Fruit fly (Drosophila melanogaster) whole organism, embryonic: ENCODE data around the gene TwdlV.

ENCODE experiments used
- Ada2b ChIP-seq: fragments of 200-800 bp; sonication (Bioruptor generic); IDR thresholded peaks from 2 replicates; pipeline ENCODE4 v1.3.6; 2022; ENCODE audit warnings: missing biosample characterization, missing genetic modification characterization
- Antp ChIP-seq: fragments of 200-800 bp; sonication (Bioruptor generic); optimal IDR thresholded peaks from 3 replicates; lab custom pipeline; 2016; ENCODE audit warnings: missing biosample characterization, missing genetic modification characterization
- BEAF-32 ChIP-seq: fragments of 200-800 bp; sonication (Bioruptor generic); optimal IDR thresholded peaks from 3 replicates; lab custom pipeline; 2017; ENCODE audit warnings: missing biosample characterization, missing genetic modification characterization, mild to moderate bottlenecking, moderate library complexity, missing genetic modification reagents
- CG15514 ChIP-seq: fragments of 200-800 bp; sonication (Bioruptor generic); optimal IDR thresholded peaks from 3 replicates; lab custom pipeline; 2017; ENCODE audit warnings: missing biosample characterization, missing genetic modification characterization, mild to moderate bottlenecking, moderate library complexity, missing genetic modification reagents
- CG16815 ChIP-seq: fragments of 200-800 bp; sonication (Bioruptor generic); optimal IDR thresholded peaks from 3 replicates; lab custom pipeline; 2017; ENCODE audit warnings: missing biosample characterization, mild to moderate bottlenecking, missing genetic modification characterization
- CG17912 ChIP-seq: fragments of 200-800 bp; sonication (Bioruptor generic); optimal IDR thresholded peaks from 2 replicates; lab custom pipeline; 2018; ENCODE audit warnings: missing biosample characterization, mild to moderate bottlenecking, missing genetic modification characterization
- CG18599 ChIP-seq: fragments of 200-800 bp; sonication (Bioruptor generic); optimal IDR thresholded peaks from 3 replicates; lab custom pipeline; 2017; ENCODE audit warnings: missing biosample characterization, missing genetic modification characterization, mild to moderate bottlenecking, moderate library complexity, missing genetic modification reagents
- CG18619 ChIP-seq: fragments of 200-800 bp; sonication (Bioruptor generic); optimal IDR thresholded peaks from 3 replicates; lab custom pipeline; 2017; ENCODE audit warnings: missing biosample characterization, mild to moderate bottlenecking, missing genetic modification characterization
- CG2199 ChIP-seq: fragments of 200-800 bp; sonication (Bioruptor generic); IDR thresholded peaks from 3 replicates; pipeline ENCODE4 v1.3.6; 2022; ENCODE audit warnings: missing biosample characterization, missing genetic modification characterization
- CG3838 ChIP-seq: fragments of 200-800 bp; sonication (Bioruptor generic); optimal IDR thresholded peaks from 3 replicates; lab custom pipeline; 2016; ENCODE audit warnings: missing biosample characterization, missing genetic modification characterization
- CG4424 ChIP-seq: fragments of 200-800 bp; sonication (Bioruptor generic); optimal IDR thresholded peaks from 3 replicates; lab custom pipeline; 2016; ENCODE audit warnings: missing biosample characterization, missing genetic modification characterization
- CG4820 ChIP-seq: fragments of 200-800 bp; sonication (Bioruptor generic); optimal IDR thresholded peaks from 3 replicates; lab custom pipeline; 2016; ENCODE audit warnings: missing biosample characterization, missing genetic modification characterization
- CG7357 ChIP-seq: fragments of 200-800 bp; sonication (Bioruptor generic); IDR thresholded peaks from 3 replicates; pipeline ENCODE4 v1.3.6; 2022; ENCODE audit warnings: missing biosample characterization, missing genetic modification characterization
- CoRest ChIP-seq: fragments of 200-800 bp; sonication (Bioruptor generic); optimal IDR thresholded peaks from 3 replicates; lab custom pipeline; 2018; ENCODE audit warnings: missing biosample characterization, mild to moderate bottlenecking, missing genetic modification characterization, moderate library complexity
- Dll ChIP-seq: fragments of 200-800 bp; sonication (Bioruptor generic); IDR thresholded peaks from 4 replicates; pipeline ENCODE4 v1.3.6; 2022; ENCODE audit warnings: missing biosample characterization, missing genetic modification characterization; ENCODE audit not compliant: partially characterized antibody
- Doc3 ChIP-seq: fragments of 200-800 bp; sonication (Bioruptor generic); IDR thresholded peaks from 3 replicates; pipeline ENCODE4 v1.3.6; 2022; ENCODE audit warnings: missing biosample characterization, missing genetic modification characterization; ENCODE audit not compliant: partially characterized antibody
- Opbp ChIP-seq: fragments of 200-800 bp; sonication (Bioruptor generic); IDR thresholded peaks from 3 replicates; pipeline ENCODE4 v1.3.6; 2022; ENCODE audit warnings: missing biosample characterization, missing genetic modification characterization; ENCODE audit not compliant: partially characterized antibody
- PHDP ChIP-seq: fragments of 200-800 bp; sonication (Bioruptor generic); optimal IDR thresholded peaks from 3 replicates; lab custom pipeline; 2018; ENCODE audit warnings: missing biosample characterization, mild to moderate bottlenecking, missing genetic modification characterization, moderate library complexity
- Poxn ChIP-seq: fragments of 200-800 bp; sonication (Bioruptor generic); IDR thresholded peaks from 2 replicates; pipeline ENCODE4 v1.3.6; 2022; ENCODE audit warnings: missing biosample characterization, missing genetic modification characterization
- Rfx ChIP-seq: fragments of 200-800 bp; sonication (Bioruptor generic); IDR thresholded peaks from 2 replicates; pipeline ENCODE4 v1.3.6; 2022; ENCODE audit warnings: missing biosample characterization, missing genetic modification characterization
- YL-1 ChIP-seq: fragments of 200-800 bp; sonication (Bioruptor generic); optimal IDR thresholded peaks from 3 replicates; lab custom pipeline; 2017; ENCODE audit warnings: missing biosample characterization, mild to moderate bottlenecking, missing genetic modification characterization
- ac ChIP-seq: fragments of 200-800 bp; sonication (Bioruptor generic); optimal IDR thresholded peaks from 3 replicates; lab custom pipeline; 2017; ENCODE audit warnings: missing biosample characterization, mild to moderate bottlenecking, missing genetic modification characterization
- ato ChIP-seq: fragments of 200-800 bp; sonication (Bioruptor generic); IDR thresholded peaks from 2 replicates; pipeline ENCODE4 v1.3.6; 2022; ENCODE audit warnings: missing biosample characterization, missing genetic modification characterization; ENCODE audit not compliant: partially characterized antibody
- bab2 ChIP-seq: fragments of 200-800 bp; sonication (Bioruptor generic); optimal IDR thresholded peaks from 2 replicates; lab custom pipeline; 2016; ENCODE audit warnings: missing biosample characterization, missing genetic modification characterization
- bigmax ChIP-seq: fragments of 200-800 bp; sonication (Bioruptor generic); optimal IDR thresholded peaks from 2 replicates; lab custom pipeline; 2018; ENCODE audit warnings: missing biosample characterization, mild to moderate bottlenecking, missing genetic modification characterization
- btn ChIP-seq: fragments of 200-800 bp; sonication (Bioruptor generic); optimal IDR thresholded peaks from 2 replicates; lab custom pipeline; 2016; ENCODE audit warnings: missing biosample characterization, missing genetic modification characterization
- dm ChIP-seq: fragments of 200-800 bp; sonication (Bioruptor generic); optimal IDR thresholded peaks from 3 replicates; lab custom pipeline; 2016; ENCODE audit warnings: missing biosample characterization, missing genetic modification characterization
- dysf ChIP-seq: fragments of 200-800 bp; sonication (Bioruptor generic); IDR thresholded peaks from 3 replicates; pipeline ENCODE4 v1.3.6; 2022; ENCODE audit warnings: missing biosample characterization, missing genetic modification characterization
- ems ChIP-seq: fragments of 200-800 bp; sonication (Bioruptor generic); optimal IDR thresholded peaks from 3 replicates; lab custom pipeline; 2016; ENCODE audit warnings: missing biosample characterization, missing genetic modification characterization
- fd102C ChIP-seq: fragments of 200-800 bp; sonication (Bioruptor generic); optimal IDR thresholded peaks from 2 replicates; lab custom pipeline; 2018; ENCODE audit warnings: missing biosample characterization, mild to moderate bottlenecking, missing genetic modification characterization, moderate library complexity
- gce ChIP-seq: fragments of 200-800 bp; sonication (Bioruptor generic); IDR thresholded peaks from 3 replicates; pipeline ENCODE4 v1.3.6; 2022; ENCODE audit warnings: missing biosample characterization, missing genetic modification characterization
- grau ChIP-seq: fragments of 200-800 bp; optimal IDR thresholded peaks from 3 replicates; lab custom pipeline; 2019; ENCODE audit warnings: missing biosample characterization, mild to moderate bottlenecking, missing genetic modification characterization, moderate library complexity
- hth ChIP-seq: fragments of >200 bp; optimal IDR thresholded peaks from 2 replicates; lab custom pipeline; 2017; ENCODE audit warnings: inconsistent platforms
- jing ChIP-seq: fragments of 200-800 bp; sonication (Bioruptor generic); optimal IDR thresholded peaks from 2 replicates; lab custom pipeline; 2018; ENCODE audit warnings: missing biosample characterization, mild to moderate bottlenecking, missing genetic modification characterization
- kah ChIP-seq: fragments of 200-800 bp; sonication (Bioruptor generic); optimal IDR thresholded peaks from 2 replicates; lab custom pipeline; 2018; ENCODE audit warnings: missing biosample characterization, mild to moderate bottlenecking, missing genetic modification characterization
- knrl ChIP-seq: fragments of 200-800 bp; sonication (Bioruptor generic); IDR thresholded peaks from 3 replicates; pipeline ENCODE4 v1.3.6; 2022; ENCODE audit warnings: missing biosample characterization, missing genetic modification characterization; ENCODE audit not compliant: partially characterized antibody
- lmd ChIP-seq: fragments of 200-800 bp; sonication (Bioruptor generic); IDR thresholded peaks from 2 replicates; pipeline ENCODE4 v1.3.6; 2022; ENCODE audit warnings: missing biosample characterization, missing genetic modification characterization
- lov ChIP-seq, 2 experiments: fragments of 200-800 bp in 1 of 2; fragments of >200 bp in 1 of 2; sonication (Bioruptor generic) in 1 of 2; IDR thresholded peaks in 1 of 2; optimal IDR thresholded peaks in 1 of 2; 2 replicates in 1 of 2; 3 replicates in 1 of 2; pipeline versions ENCODE4 v1.3.6 to Lab custom; 2017 to 2022; ENCODE audit warnings: missing biosample characterization in 1 of 2, missing genetic modification characterization in 1 of 2
- mam ChIP-seq: fragments of 200-800 bp; sonication (Bioruptor generic); optimal IDR thresholded peaks from 3 replicates; lab custom pipeline; 2016; ENCODE audit warnings: missing biosample characterization, missing genetic modification characterization
- nmo ChIP-seq: fragments of 200-800 bp; sonication (Bioruptor generic); optimal IDR thresholded peaks from 2 replicates; lab custom pipeline; 2018; ENCODE audit warnings: missing biosample characterization, mild to moderate bottlenecking, missing genetic modification characterization, moderate library complexity
- phol ChIP-seq: fragments of 200-800 bp; sonication (Bioruptor generic); optimal IDR thresholded peaks from 3 replicates; lab custom pipeline; 2018; ENCODE audit warnings: missing biosample characterization, mild to moderate bottlenecking, missing genetic modification characterization, moderate library complexity
- repo ChIP-seq: fragments of 200-800 bp; sonication (Bioruptor generic); optimal IDR thresholded peaks from 2 replicates; lab custom pipeline; 2016; ENCODE audit warnings: missing biosample characterization, missing genetic modification characterization
- sens-2 ChIP-seq: fragments of 200-800 bp; sonication (Bioruptor generic); IDR thresholded peaks from 2 replicates; pipeline ENCODE4 v1.3.6; 2022; ENCODE audit warnings: missing biosample characterization, missing genetic modification characterization
- slbo ChIP-seq: fragments of 200-800 bp; sonication (Bioruptor generic); IDR thresholded peaks from 2 replicates; pipeline ENCODE4 v1.3.6; 2022; ENCODE audit warnings: missing biosample characterization, missing genetic modification characterization
- sob ChIP-seq: fragments of 200-800 bp; sonication (Bioruptor generic); IDR thresholded peaks from 2 replicates; pipeline ENCODE4 v1.3.6; 2022; ENCODE audit warnings: missing biosample characterization, missing genetic modification characterization
- ssp ChIP-seq: fragments of 200-800 bp; sonication (Bioruptor generic); IDR thresholded peaks from 2 replicates; pipeline ENCODE4 v1.3.6; 2022; ENCODE audit warnings: missing biosample characterization, missing genetic modification characterization
- ttk ChIP-seq: fragments of 200-800 bp; sonication (Bioruptor generic); IDR thresholded peaks from 2 replicates; pipeline ENCODE4 v2.1.2; 2022; ENCODE audit warnings: missing biosample characterization, missing genetic modification characterization
- unpg ChIP-seq: fragments of 200-800 bp; sonication (Bioruptor generic); optimal IDR thresholded peaks from 3 replicates; lab custom pipeline; 2018; ENCODE audit warnings: missing biosample characterization, mild to moderate bottlenecking, missing genetic modification characterization, moderate library complexity

TwdlV gene

dm6 chr3R:4232139-4233017, 22.1 kb upstream of the TwdlV start, which contains the start of gene CG14641 (continued):
- TF ChIP-seq bab2, result no peak
- TF ChIP-seq ato, result 0 out of 2 replicates have a peak, but pooled peaks have one; percentile 56
- peak; percentile 1 for TF ChIP-seq grau (tag; lab: Kevin White, UChicago)
- TF ChIP-seq PHDP (tag; lab: Kevin White, UChicago), result no peak
- TF ChIP-seq gce, result no peak
- no peak for TF ChIP-seq ems
- no peak for TF ChIP-seq hth (lab: Kevin White, UChicago)
- peak; percentile 27; the same call in 1 of the 2 replicates for TF ChIP-seq slbo (GFP tag; lab: Robert Waterston, UW)
- peak; percentile 42 for TF ChIP-seq CoRest (tag; lab: Kevin White, UChicago)
- TF ChIP-seq nmo (GFP tag; lab: Kevin White, UChicago), result peak; percentile 27
- 0 out of 3 replicates have a peak, but pooled peaks have one; percentile 24 for TF ChIP-seq CG2199 (GFP tag; lab: Robert Waterston, UW)
- 0 out of 3 replicates have a peak, but pooled peaks have one; percentile 36 for TF ChIP-seq Doc3 (GFP tag; lab: Robert Waterston, UW)
- peak; percentile 48; the same call in 3 of the 4 replicates for TF ChIP-seq Dll (GFP tag; lab: Robert Waterston, UW)
- TF ChIP-seq btn, result no peak
- TF ChIP-seq Rfx (GFP tag; lab: Robert Waterston, UW), result peak; percentile 23; the same call in 1 of the 2 replicates
- peak; percentile 97 for TF ChIP-seq ssp
- no peak for TF ChIP-seq unpg (GFP tag; lab: Kevin White, UChicago)
- TF ChIP-seq ttk (GFP tag; lab: Robert Waterston, UW), result no peak
- no peak for TF ChIP-seq fd102C (GFP tag; lab: Kevin White, UChicago)
- no peak for TF ChIP-seq CG17912 (GFP tag; lab: Kevin White, UChicago)
- TF ChIP-seq bigmax (GFP tag; lab: Kevin White, UChicago), result no peak
- no peak for TF ChIP-seq ac (GFP tag; lab: Kevin White, UChicago)
- no peak for TF ChIP-seq phol
- TF ChIP-seq Ada2b, result no peak
- TF ChIP-seq BEAF-32, result peak; percentile 66
- TF ChIP-seq CG7357, result peak; percentile 90
- no peak for TF ChIP-seq CG3838 (GFP tag; lab: Kevin White, UChicago)
- TF ChIP-seq sens-2 (GFP tag; lab: Robert Waterston, UW), result no peak
- no peak for TF ChIP-seq kah (GFP tag; lab: Kevin White, UChicago)
- no peak for TF ChIP-seq dysf
- no peak for TF ChIP-seq dm (GFP tag; lab: Kevin White, UChicago)
- TF ChIP-seq Poxn (GFP tag; lab: Robert Waterston, UW), result no peak
- TF ChIP-seq mam (GFP tag; lab: Kevin White, UChicago), result no peak
- TF ChIP-seq Antp (GFP tag; lab: Kevin White, UChicago), result no peak
- no peak for TF ChIP-seq CG18599
- TF ChIP-seq lov (optimal IDR thresholded peaks at IDR 0.05; lab: Kevin White, UChicago), result no peak
- TF ChIP-seq lov (GFP tag; IDR thresholded peaks at IDR 0.05; lab: Robert Waterston, UW), result no peak
- TF ChIP-seq CG16815 (GFP tag; lab: Kevin White, UChicago), result peak; percentile 22
- TF ChIP-seq sob (GFP tag; lab: Robert Waterston, UW), result no peak
- TF ChIP-seq repo (GFP tag; lab: Kevin White, UChicago), result no peak
- TF ChIP-seq jing (GFP tag; lab: Kevin White, UChicago), result no peak
- TF ChIP-seq knrl, result peak; percentile 49; the same call in 2 of the 3 replicates
- no peak for TF ChIP-seq CG4820 (GFP tag; lab: Kevin White, UChicago)
- TF ChIP-seq CG4424, result peak; percentile 16
- TF ChIP-seq lmd (GFP tag; lab: Robert Waterston, UW), result no peak
- TF ChIP-seq Opbp (GFP tag; lab: Robert Waterston, UW), result peak; percentile 54; the same call in 2 of the 3 replicates
- no peak for TF ChIP-seq CG18619
- peak; percentile 61 for TF ChIP-seq YL-1 (GFP tag; lab: Kevin White, UChicago)
- no peak for TF ChIP-seq CG15514
